Fruit fly (Drosophila melanogaster): ENCODE results near the gene CG33093.

dm6 chr3R:22576096-22576697, 44.5 kb upstream of the CG33093 start:
- TF ChIP-seq CG8159 (tag; optimal IDR thresholded peaks at IDR 0.05) (no peak), CG10348 (GFP tag; IDR thresholded peaks at IDR 0.05) (no peak), rn (GFP tag; IDR thresholded peaks at IDR 0.05) (no peak), CG17806 (tag; optimal IDR thresholded peaks at IDR 0.05) (no peak), CG13204 (GFP tag; optimal IDR thresholded peaks at IDR 0.05) (no peak)

All from whole organism, pupa.